Worm (Caenorhabditis elegans) whole organism, L2 larva: Measurements from ENCODE around the gene C18B10.6.

Source experiments
- elt-3 ChIP-seq: sonication (generic microtip); optimal IDR thresholded peaks from 2 replicates; lab custom pipeline; 2017; ENCODE audit warnings: missing biosample characterization, missing genetic modification characterization
- nhr-129 ChIP-seq: fragments of 150-350 bp; optimal IDR thresholded peaks from 2 replicates; lab custom pipeline; 2014; ENCODE audit warnings: missing biosample characterization, missing genetic modification characterization
- nhr-237 ChIP-seq: fragments of 150-350 bp; optimal IDR thresholded peaks from 2 replicates; lab custom pipeline; 2014; ENCODE audit warnings: missing biosample characterization, missing genetic modification characterization

DNA sequence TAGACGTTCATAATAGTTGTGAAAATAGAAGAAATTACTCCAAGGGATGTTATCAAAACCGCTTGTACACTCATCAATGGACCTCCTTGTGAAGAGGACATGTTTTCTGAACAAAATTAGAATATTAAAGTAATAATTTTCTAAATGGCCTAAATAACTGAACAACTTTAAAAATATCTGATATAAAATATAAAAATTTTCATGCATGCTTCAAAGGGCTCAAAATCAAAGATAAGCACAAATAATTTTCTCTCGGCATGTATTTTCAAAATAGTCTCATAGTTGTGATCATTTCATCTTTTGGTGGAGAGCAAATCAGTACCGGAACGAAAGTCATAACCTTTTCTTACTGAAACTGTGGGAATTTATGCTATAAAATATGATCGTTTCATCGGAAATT, 4.2 kb upstream of the C18B10.6 start, which contains the start of gene srbc-8:
- TF ChIP-seq nhr-129 (no peak), elt-3 (tag; lab: Kevin White, UChicago) (no peak), nhr-237 (no peak)
